Fruit fly (Drosophila melanogaster): ENCODE data around the gene MtnA.

MtnA gene

DNA sequence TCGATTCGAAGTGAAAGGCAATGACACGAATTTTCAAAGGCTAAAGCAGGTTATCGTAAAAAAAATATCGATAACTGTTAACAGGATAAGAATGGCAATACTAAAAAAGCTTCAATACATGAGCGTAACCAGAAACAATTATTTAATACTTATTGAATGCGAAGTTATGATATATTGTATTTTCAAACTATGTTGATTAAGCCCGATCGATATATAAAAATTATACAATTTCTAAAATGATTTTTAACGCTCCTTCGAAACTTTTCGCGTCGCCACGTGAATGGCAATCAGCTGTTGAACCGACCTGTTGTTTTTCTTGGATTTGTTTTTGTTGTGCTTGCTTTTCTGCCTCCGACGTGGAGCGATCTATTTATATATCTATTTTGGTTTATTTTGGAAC is 28.0 kb downstream of the MtnA start, which contains the start of the genes Alg12 and Rpt3R (continued):
- TF ChIP-seq gcm (GFP tag; optimal IDR thresholded peaks at IDR 0.05), result no peak
- TF ChIP-seq CG12219 (GFP tag; optimal IDR thresholded peaks at IDR 0.05), result no peak
- no peak for TF ChIP-seq CG18476 (GFP tag; optimal IDR thresholded peaks at IDR 0.05)
- no peak for TF ChIP-seq Myb (GFP tag; optimal IDR thresholded peaks at IDR 0.05)
- no peak for TF ChIP-seq CoRest (tag; optimal IDR thresholded peaks at IDR 0.05)
- no peak for TF ChIP-seq vvl (GFP tag; IDR thresholded peaks at IDR 0.05)
- no peak for TF ChIP-seq CG8290 (GFP tag; optimal IDR thresholded peaks at IDR 0.05)
- TF ChIP-seq CG8290 (tag; optimal IDR thresholded peaks at IDR 0.05), result no peak
- no peak for TF ChIP-seq CG17829 (tag; optimal IDR thresholded peaks at IDR 0.05)
- TF ChIP-seq run (tag; optimal IDR thresholded peaks at IDR 0.05), result no peak
- TF ChIP-seq chn (GFP tag; optimal IDR thresholded peaks at IDR 0.05), result no peak
- TF ChIP-seq CG2199 (GFP tag; IDR thresholded peaks at IDR 0.05), result no peak
- no peak for TF ChIP-seq Fer2 (tag; optimal IDR thresholded peaks at IDR 0.05)
- no peak for TF ChIP-seq PHDP (tag; optimal IDR thresholded peaks at IDR 0.05)
- TF ChIP-seq Pdp1 (GFP tag; optimal IDR thresholded peaks at IDR 0.05), result no peak
- peak; percentile 70 for TF ChIP-seq E2f2 (GFP tag; IDR thresholded peaks at IDR 0.05)
- TF ChIP-seq CG6813 (GFP tag; optimal IDR thresholded peaks at IDR 0.05), result no peak
- no peak for TF ChIP-seq cwo (GFP tag; optimal IDR thresholded peaks at IDR 0.05)
- TF ChIP-seq mam (GFP tag; optimal IDR thresholded peaks at IDR 0.05), result no peak
- no peak for TF ChIP-seq Kr (GFP tag; optimal IDR thresholded peaks at IDR 0.05)
- no peak for TF ChIP-seq ase (GFP tag; IDR thresholded peaks at IDR 0.05)
- no peak for TF ChIP-seq CG1529 (GFP tag; optimal IDR thresholded peaks at IDR 0.05)
- TF ChIP-seq CG13624 (GFP tag; optimal IDR thresholded peaks at IDR 0.05), result no peak
- TF ChIP-seq sug (tag; optimal IDR thresholded peaks at IDR 0.05), result no peak
- no peak for TF ChIP-seq Optix (GFP tag; IDR thresholded peaks at IDR 0.05)
- TF ChIP-seq knrl (GFP tag; IDR thresholded peaks at IDR 0.05; ENCODE audit: partially characterized antibody), result peak; percentile 32; the same call in 1 of the 3 replicates
- no peak for TF ChIP-seq hth (optimal IDR thresholded peaks at IDR 0.05)
- TF ChIP-seq CG10274 (GFP tag; optimal IDR thresholded peaks at IDR 0.05), result no peak
- TF ChIP-seq H15 (GFP tag; IDR thresholded peaks at IDR 0.05), result no peak
- TF ChIP-seq CG34376 (GFP tag; optimal IDR thresholded peaks at IDR 0.05), result no peak
- TF ChIP-seq B-H1 (GFP tag; IDR thresholded peaks at IDR 0.05), result no peak
- TF ChIP-seq lov (optimal IDR thresholded peaks at IDR 0.05), result no peak
- no peak for TF ChIP-seq lov (GFP tag; IDR thresholded peaks at IDR 0.05)
- TF ChIP-seq seq (GFP tag; IDR thresholded peaks at IDR 0.05), result no peak
- TF ChIP-seq HLH4C (GFP tag; IDR thresholded peaks at IDR 0.05; ENCODE audit: partially characterized antibody), result peak; percentile 61
- TF ChIP-seq H2.0 (GFP tag; IDR thresholded peaks at IDR 0.05), result no peak
- no peak for TF ChIP-seq YL-1 (GFP tag; optimal IDR thresholded peaks at IDR 0.05)
- TF ChIP-seq CG4404 (GFP tag; IDR thresholded peaks at IDR 0.05), result no peak
- no peak for TF ChIP-seq HmgZ (tag; optimal IDR thresholded peaks at IDR 0.05)
- no peak for TF ChIP-seq CG42726 (GFP tag; IDR thresholded peaks at IDR 0.05; ENCODE audit: partially characterized antibody)
- TF ChIP-seq CG16813 (GFP tag; IDR thresholded peaks at IDR 0.05; ENCODE audit: partially characterized antibody), result peak; percentile 48; the same call in 2 of the 3 replicates
- no peak for TF ChIP-seq Lpt (GFP tag; optimal IDR thresholded peaks at IDR 0.05)
- TF ChIP-seq CG4328 (GFP tag; optimal IDR thresholded peaks at IDR 0.05), result no peak
- no peak for TF ChIP-seq CG8281 (tag; optimal IDR thresholded peaks at IDR 0.05)
- TF ChIP-seq Ets65A (GFP tag), result no peak
- no peak for TF ChIP-seq CG2712 (tag; optimal IDR thresholded peaks at IDR 0.05)
- no peak for TF ChIP-seq row (GFP tag; IDR thresholded peaks at IDR 0.05)
- no peak for TF ChIP-seq D19A (tag; optimal IDR thresholded peaks at IDR 0.05)
- TF ChIP-seq Gsc (GFP tag; IDR thresholded peaks at IDR 0.05), result no peak
- 0 out of 2 replicates have a peak, but pooled peaks have one; percentile 26 for TF ChIP-seq CG2129 (GFP tag; IDR thresholded peaks at IDR 0.05; ENCODE audit: partially characterized antibody)
- no peak for TF ChIP-seq Trl (optimal IDR thresholded peaks at IDR 0.05)
- no peak for TF ChIP-seq Trl (GFP tag; optimal IDR thresholded peaks at IDR 0.05)
- TF ChIP-seq Hr51 (GFP tag; optimal IDR thresholded peaks at IDR 0.05), result no peak
